Fruit fly (Drosophila melanogaster) whole organism, wandering third instar larva: ENCODE measurements around the gene CG32032.
A peak's percentile ranks its signal among the peaks of the same experiment; 100 is the strongest.

Experiments used
- Abd-B ChIP-seq: fragments of >200 bp; optimal IDR thresholded peaks from 2 replicates; lab custom pipeline; 2017; ENCODE audit warnings: missing biosample characterization, missing genetic modification characterization
- CG32264 ChIP-seq: fragments of 200-800 bp; sonication (Bioruptor generic); optimal IDR thresholded peaks from 2 replicates; lab custom pipeline; 2016; ENCODE audit warnings: missing biosample characterization, missing genetic modification characterization
- CG9705 ChIP-seq: fragments of 200-800 bp; sonication (Bioruptor generic); optimal IDR thresholded peaks from 2 replicates; lab custom pipeline; 2018; ENCODE audit warnings: missing biosample characterization, mild to moderate bottlenecking, missing genetic modification characterization
- CrebA ChIP-seq: fragments of 200-800 bp; sonication (Bioruptor generic); optimal IDR thresholded peaks from 2 replicates; lab custom pipeline; 2016; ENCODE audit warnings: missing biosample characterization, mild to moderate bottlenecking, missing genetic modification characterization, borderline replicate concordance
- Dfd ChIP-seq: fragments of >200 bp; optimal IDR thresholded peaks from 2 replicates; lab custom pipeline; 2017; ENCODE audit warnings: missing biosample characterization, missing genetic modification characterization
- Dif ChIP-seq: fragments of 200-275, 200-300 bp; sonication (Bioruptor generic); optimal IDR thresholded peaks from 2 replicates; lab custom pipeline; 2018; ENCODE audit warnings: missing biosample characterization, missing genetic modification characterization; ENCODE audit not compliant: partially characterized antibody
- GATAd ChIP-seq: sonication (Bioruptor generic); optimal IDR thresholded peaks from 2 replicates; lab custom pipeline; 2016; ENCODE audit warnings: missing biosample characterization, missing genetic modification characterization
- HLH106 ChIP-seq: fragments of 200-800 bp; optimal IDR thresholded peaks from 3 replicates; lab custom pipeline; 2019; ENCODE audit warnings: missing biosample characterization, mild to moderate bottlenecking, missing genetic modification characterization, moderate library complexity
- Hnf4 ChIP-seq: fragments of 200-800 bp; sonication (Bioruptor generic); optimal IDR thresholded peaks from 2 replicates; lab custom pipeline; 2016; ENCODE audit warnings: missing biosample characterization, mild to moderate bottlenecking, missing genetic modification characterization
- Hr78 ChIP-seq: fragments of >200 bp; optimal IDR thresholded peaks from 2 replicates; lab custom pipeline; 2017; ENCODE audit warnings: missing biosample characterization, missing genetic modification characterization
- Hr83 ChIP-seq: fragments of 200-300 bp; sonication (Bioruptor generic); optimal IDR thresholded peaks from 2 replicates; lab custom pipeline; 2016; ENCODE audit warnings: missing biosample characterization, mild to moderate bottlenecking, missing genetic modification characterization, moderate library complexity; ENCODE audit not compliant: poor library complexity, severe bottlenecking
- Jra ChIP-seq: sonication (Bioruptor generic); optimal IDR thresholded peaks from 2 replicates; lab custom pipeline; 2016; ENCODE audit warnings: missing biosample characterization, missing genetic modification characterization
- Mio ChIP-seq: sonication (Bioruptor generic); optimal IDR thresholded peaks from 2 replicates; lab custom pipeline; 2016; ENCODE audit warnings: missing biosample characterization, missing genetic modification characterization
- Myc ChIP-seq: fragments of >200 bp; optimal IDR thresholded peaks from 2 replicates; lab custom pipeline; 2017
- N ChIP-seq: fragments of >200 bp; optimal IDR thresholded peaks from 2 replicates; lab custom pipeline; 2018; ENCODE audit warnings: missing biosample characterization, missing external identifiers, missing genetic modification characterization
- OdsH ChIP-seq: fragments of 200-800 bp; sonication (Bioruptor generic); optimal IDR thresholded peaks from 2 replicates; lab custom pipeline; 2016; ENCODE audit warnings: missing biosample characterization, mild to moderate bottlenecking, missing genetic modification characterization
- Rel ChIP-seq, 2 experiments: fragments of 200-800 bp; sonication (Bioruptor generic) in 1 of 2; optimal IDR thresholded peaks; 2 replicates in 1 of 2; 3 replicates in 1 of 2; lab custom pipeline; 2016 to 2019; ENCODE audit warnings: mild to moderate bottlenecking in 2 of 2, missing biosample characterization in 2 of 2, missing genetic modification characterization in 2 of 2, moderate library complexity in 1 of 2
- Sp1 ChIP-seq: fragments of 200-800 bp; sonication (Bioruptor generic); optimal IDR thresholded peaks from 3 replicates; lab custom pipeline; 2019; ENCODE audit warnings: missing biosample characterization, mild to moderate bottlenecking, missing genetic modification characterization, moderate library complexity
- Vsx2 ChIP-seq: fragments of 200-300, 225-300 bp; sonication (Bioruptor generic); optimal IDR thresholded peaks from 2 replicates; lab custom pipeline; 2018; ENCODE audit warnings: missing biosample characterization, missing genetic modification characterization; ENCODE audit not compliant: partially characterized antibody
- br ChIP-seq: fragments of 200-800 bp; sonication (Bioruptor generic); optimal IDR thresholded peaks from 2 replicates; lab custom pipeline; 2016; ENCODE audit warnings: missing biosample characterization, missing genetic modification characterization
- brk ChIP-seq: fragments of 200-800 bp; sonication (Bioruptor generic); optimal IDR thresholded peaks from 2 replicates; lab custom pipeline; 2016; ENCODE audit warnings: missing biosample characterization, mild to moderate bottlenecking, missing genetic modification characterization
- dl ChIP-seq, 2 experiments: fragments of 175-275, 200-275 bp in 1 of 2; fragments of 200-275 bp in 1 of 2; sonication (Bioruptor generic); optimal IDR thresholded peaks; lab custom pipeline; 2018; ENCODE audit warnings: mild to moderate bottlenecking in 2 of 2, missing biosample characterization in 2 of 2, missing genetic modification characterization in 2 of 2, moderate library complexity in 2 of 2; ENCODE audit not compliant: partially characterized antibody in 2 of 2, insufficient read depth in 1 of 2
- dmrt93B ChIP-seq: fragments of 200-800 bp; sonication (Bioruptor generic); optimal IDR thresholded peaks from 2 replicates; lab custom pipeline; 2018; ENCODE audit warnings: missing biosample characterization, mild to moderate bottlenecking, missing genetic modification characterization
- dsf ChIP-seq: sonication (Bioruptor generic); optimal IDR thresholded peaks from 2 replicates; lab custom pipeline; 2016; ENCODE audit warnings: missing biosample characterization, missing genetic modification characterization, borderline replicate concordance
- ey ChIP-seq: fragments of 200-800 bp; sonication (Bioruptor generic); optimal IDR thresholded peaks from 2 replicates; lab custom pipeline; 2016; ENCODE audit warnings: missing biosample characterization, missing genetic modification characterization
- foxo ChIP-seq, 2 experiments: fragments of 200-800 bp; sonication (Bioruptor generic); optimal IDR thresholded peaks; 2 replicates in 1 of 2; 3 replicates in 1 of 2; lab custom pipeline; 2016 to 2017; ENCODE audit warnings: missing biosample characterization in 2 of 2, missing genetic modification characterization in 2 of 2
- fru ChIP-seq: fragments of 200-800 bp; sonication (Bioruptor generic); optimal IDR thresholded peaks from 3 replicates; lab custom pipeline; 2016; ENCODE audit warnings: missing biosample characterization, mild to moderate bottlenecking, missing genetic modification characterization
- h ChIP-seq: fragments of 200-800 bp; sonication (Bioruptor generic); optimal IDR thresholded peaks from 3 replicates; lab custom pipeline; 2016; ENCODE audit warnings: missing biosample characterization, mild to moderate bottlenecking, missing genetic modification characterization
- jim ChIP-seq: fragments of 175-275, 200-325 bp; sonication (Bioruptor generic); optimal IDR thresholded peaks from 2 replicates; lab custom pipeline; 2016; ENCODE audit warnings: missing biosample characterization, mild to moderate bottlenecking, missing genetic modification characterization
- lola ChIP-seq: fragments of >200 bp; optimal IDR thresholded peaks from 2 replicates; lab custom pipeline; 2017; ENCODE audit warnings: missing biosample characterization, missing genetic modification characterization
- pan ChIP-seq: fragments of >200 bp; optimal IDR thresholded peaks from 2 replicates; lab custom pipeline; 2017
- psq ChIP-seq: fragments of 200-800 bp; sonication (Bioruptor generic); optimal IDR thresholded peaks from 3 replicates; lab custom pipeline; 2017; ENCODE audit warnings: missing biosample characterization, mild to moderate bottlenecking, missing genetic modification characterization, moderate library complexity
- rgr ChIP-seq: fragments of 200-800 bp; sonication (Bioruptor generic); optimal IDR thresholded peaks from 3 replicates; lab custom pipeline; 2016; ENCODE audit warnings: missing biosample characterization, mild to moderate bottlenecking, missing genetic modification characterization
- sage ChIP-seq: fragments of 200-800 bp; sonication (Bioruptor generic); optimal IDR thresholded peaks from 2 replicates; lab custom pipeline; 2016; ENCODE audit warnings: missing biosample characterization, mild to moderate bottlenecking, missing genetic modification characterization
- sv ChIP-seq: fragments of 200-800 bp; sonication (Bioruptor generic); optimal IDR thresholded peaks from 3 replicates; lab custom pipeline; 2016; ENCODE audit warnings: missing biosample characterization, missing genetic modification characterization
- tai ChIP-seq: sonication (Bioruptor generic); optimal IDR thresholded peaks from 2 replicates; lab custom pipeline; 2016; ENCODE audit warnings: missing biosample characterization, missing genetic modification characterization
- usp ChIP-seq: fragments of >200 bp; optimal IDR thresholded peaks from 2 replicates; lab custom pipeline; 2017; ENCODE audit warnings: missing biosample characterization, missing genetic modification characterization
- woc ChIP-seq: sonication (Bioruptor generic); optimal IDR thresholded peaks from 2 replicates; lab custom pipeline; 2016; ENCODE audit warnings: missing biosample characterization, mild to moderate bottlenecking, missing genetic modification characterization

CG32032 gene

dm6 chr3L:9126021-9126811 is 33.4 kb downstream of the CG32032 start:
- TF ChIP-seq sv: peak; percentile 4
- no peak for TF ChIP-seq Jra (GFP tag; lab: Kevin White, UChicago)
- TF ChIP-seq GATAd: no peak

dm6 chr3L:9126888-9127689 is 34.2 kb downstream of the CG32032 start:
- no peak for TF ChIP-seq woc (GFP tag; lab: Kevin White, UChicago)
- TF ChIP-seq ey: no peak
- TF ChIP-seq Mio: no peak
- TF ChIP-seq lola (GFP tag; lab: Kevin White, UChicago): no peak
- no peak for TF ChIP-seq rgr (GFP tag; lab: Kevin White, UChicago)
- TF ChIP-seq OdsH: no peak
- TF ChIP-seq usp (GFP tag; lab: Kevin White, UChicago): no peak
- peak; percentile 21 for TF ChIP-seq Dif (GFP tag; lab: Kevin White, UChicago)
- TF ChIP-seq Vsx2 (GFP tag; lab: Kevin White, UChicago): no peak
- TF ChIP-seq Hnf4: no peak
- no peak for TF ChIP-seq sage (GFP tag; lab: Kevin White, UChicago)
- no peak for TF ChIP-seq Hr78 (GFP tag; lab: Kevin White, UChicago)
- TF ChIP-seq psq (GFP tag; lab: Kevin White, UChicago): no peak
- TF ChIP-seq N (GFP tag; lab: Kevin White, UChicago): no peak
- no peak for TF ChIP-seq br (GFP tag; lab: Kevin White, UChicago)
- TF ChIP-seq h (GFP tag; lab: Kevin White, UChicago): peak; percentile 6
- TF ChIP-seq CrebA (GFP tag; lab: Kevin White, UChicago): no peak
- TF ChIP-seq HLH106 (tag; lab: Kevin White, UChicago): peak; percentile 11
- no peak for TF ChIP-seq Myc
- no peak for TF ChIP-seq sv
- TF ChIP-seq tai (GFP tag; lab: Kevin White, UChicago): no peak
- TF ChIP-seq jim (GFP tag; lab: Kevin White, UChicago): no peak
- TF ChIP-seq brk (GFP tag; lab: Kevin White, UChicago): no peak
- no peak for TF ChIP-seq pan (lab: Kevin White, UChicago)
- no peak for TF ChIP-seq Dfd (GFP tag; lab: Kevin White, UChicago)
- TF ChIP-seq GATAd: no peak
- no peak for TF ChIP-seq Rel (GFP tag; optimal IDR thresholded peaks at IDR 0.05; lab: Kevin White, UChicago)
- TF ChIP-seq Rel (tag; optimal IDR thresholded peaks at IDR 0.05; lab: Kevin White, UChicago): no peak
- no peak for TF ChIP-seq dsf (GFP tag; lab: Kevin White, UChicago)
- no peak for TF ChIP-seq Jra (GFP tag; lab: Kevin White, UChicago)
- no peak for TF ChIP-seq CG32264
- TF ChIP-seq fru (GFP tag; lab: Kevin White, UChicago): peak; percentile 24
- peak in 1 of 2 experiments; percentile 37 for TF ChIP-seq foxo (GFP tag; optimal IDR thresholded peaks at IDR 0.05; lab: Kevin White, UChicago)
- no peak for TF ChIP-seq dmrt93B (GFP tag; lab: Kevin White, UChicago)
- TF ChIP-seq Hr83 (GFP tag; lab: Kevin White, UChicago): no peak
- no peak for TF ChIP-seq Sp1 (GFP tag; lab: Kevin White, UChicago)
- TF ChIP-seq dl (GFP tag; optimal IDR thresholded peaks at IDR 0.05; lab: Kevin White, UChicago; ENCODE audit: insufficient read depth in 1 of 2, partially characterized antibody in 2 of 2): peak in 1 of 2 experiments; percentile 26
- no peak for TF ChIP-seq Abd-B
- no peak for TF ChIP-seq CG9705
